Fruit fly (Drosophila melanogaster) whole organism, embryonic: ENCODE measurements around the gene CG9550.

Experiments used
- ATbp ChIP-seq: fragments of 200-800 bp; sonication (Bioruptor generic); optimal IDR thresholded peaks from 2 replicates; lab custom pipeline; 2017; ENCODE audit warnings: missing biosample characterization, mild to moderate bottlenecking, missing genetic modification characterization, missing genetic modification reagents
- Ada2b ChIP-seq: fragments of 200-800 bp; sonication (Bioruptor generic); IDR thresholded peaks from 2 replicates; pipeline ENCODE4 v1.3.6; 2022; ENCODE audit warnings: missing biosample characterization, missing genetic modification characterization
- Atf-2 ChIP-seq: fragments of 200-800 bp; sonication (Bioruptor generic); optimal IDR thresholded peaks from 2 replicates; lab custom pipeline; 2016; ENCODE audit warnings: missing biosample characterization, missing genetic modification characterization
- CG10209 ChIP-seq: fragments of 200-800 bp; sonication (Bioruptor generic); optimal IDR thresholded peaks from 3 replicates; lab custom pipeline; 2017; ENCODE audit warnings: missing biosample characterization, mild to moderate bottlenecking, missing genetic modification characterization, missing genetic modification reagents
- CG10366 ChIP-seq: fragments of 200-800 bp; sonication (Bioruptor generic); IDR thresholded peaks from 2 replicates; pipeline ENCODE4 v1.3.6; 2022; ENCODE audit warnings: missing biosample characterization, missing genetic modification characterization
- CG10959 ChIP-seq: fragments of 200-800 bp; sonication (Bioruptor generic); IDR thresholded peaks from 2 replicates; pipeline ENCODE4 v1.3.6; 2022; ENCODE audit warnings: missing biosample characterization, missing genetic modification characterization
- CG12236 ChIP-seq: fragments of 200-800 bp; sonication (Bioruptor generic); optimal IDR thresholded peaks from 2 replicates; lab custom pipeline; 2016; ENCODE audit warnings: missing biosample characterization, missing genetic modification characterization
- CG13287 ChIP-seq: fragments of 200-800 bp; sonication (Bioruptor generic); IDR thresholded peaks from 2 replicates; pipeline ENCODE4 v1.3.6; 2022; ENCODE audit warnings: missing biosample characterization, missing genetic modification characterization; ENCODE audit not compliant: partially characterized antibody
- CG14710 ChIP-seq: fragments of 200-800 bp; sonication (Bioruptor generic); optimal IDR thresholded peaks from 3 replicates; lab custom pipeline; 2019; ENCODE audit warnings: missing biosample characterization, mild to moderate bottlenecking, missing genetic modification characterization, moderate library complexity
- CG15269 ChIP-seq: fragments of 200-800 bp; sonication (Bioruptor generic); optimal IDR thresholded peaks from 2 replicates; lab custom pipeline; 2018; ENCODE audit warnings: missing biosample characterization, mild to moderate bottlenecking, missing genetic modification characterization, moderate library complexity
- CG16863 ChIP-seq: fragments of 200-800 bp; sonication (Bioruptor generic); optimal IDR thresholded peaks from 3 replicates; lab custom pipeline; 2016; ENCODE audit warnings: missing biosample characterization, missing genetic modification characterization
- CG31441 ChIP-seq: fragments of 200-800 bp; sonication (Bioruptor generic); IDR thresholded peaks from 2 replicates; pipeline ENCODE4 v1.3.6; 2022; ENCODE audit warnings: missing biosample characterization, missing genetic modification characterization
- CG32767 ChIP-seq: fragments of 200-800 bp; sonication (Bioruptor generic); IDR thresholded peaks from 2 replicates; pipeline ENCODE4 v1.3.6; 2022; ENCODE audit warnings: missing biosample characterization, missing genetic modification characterization
- CG33557 ChIP-seq: fragments of 200-800 bp; sonication (Bioruptor generic); optimal IDR thresholded peaks from 2 replicates; lab custom pipeline; 2019; ENCODE audit warnings: missing biosample characterization, mild to moderate bottlenecking, missing genetic modification characterization, moderate library complexity
- CG43689 ChIP-seq: fragments of 200-800 bp; sonication (Bioruptor generic); IDR thresholded peaks from 2 replicates; pipeline ENCODE4 v1.3.6; 2022; ENCODE audit warnings: missing biosample characterization, missing genetic modification characterization
- CG5953 ChIP-seq: fragments of 200-800 bp; sonication (Bioruptor generic); IDR thresholded peaks from 2 replicates; pipeline ENCODE4 v1.3.6; 2022; ENCODE audit warnings: missing biosample characterization, missing genetic modification characterization
- CG6813 ChIP-seq: fragments of 200-800 bp; sonication (Bioruptor generic); optimal IDR thresholded peaks from 2 replicates; lab custom pipeline; 2017; ENCODE audit warnings: missing biosample characterization, missing genetic modification characterization, mild to moderate bottlenecking, moderate library complexity, missing genetic modification reagents
- CG7987 ChIP-seq: fragments of 200-800 bp; sonication (Bioruptor generic); optimal IDR thresholded peaks from 2 replicates; lab custom pipeline; 2018; ENCODE audit warnings: missing biosample characterization, mild to moderate bottlenecking, missing genetic modification characterization, moderate library complexity
- CG8281 ChIP-seq: fragments of 200-800 bp; sonication (Bioruptor generic); optimal IDR thresholded peaks from 2 replicates; lab custom pipeline; 2018; ENCODE audit warnings: missing biosample characterization, mild to moderate bottlenecking, missing genetic modification characterization, moderate library complexity
- CG9797 ChIP-seq: fragments of 200-800 bp; sonication (Bioruptor generic); optimal IDR thresholded peaks from 3 replicates; lab custom pipeline; 2018; ENCODE audit warnings: missing biosample characterization, mild to moderate bottlenecking, missing genetic modification characterization
- D19B ChIP-seq: fragments of 200-800 bp; sonication (Bioruptor generic); optimal IDR thresholded peaks from 2 replicates; lab custom pipeline; 2017; ENCODE audit warnings: missing biosample characterization, mild to moderate bottlenecking, missing genetic modification characterization
- Dbx ChIP-seq: fragments of 200-800 bp; sonication (Bioruptor generic); IDR thresholded peaks from 3 replicates; pipeline ENCODE4 v1.3.6; 2022; ENCODE audit warnings: missing biosample characterization, missing genetic modification characterization
- Drgx ChIP-seq: fragments of 200-800 bp; sonication (Bioruptor generic); IDR thresholded peaks from 2 replicates; pipeline ENCODE4 v1.3.6; 2022; ENCODE audit warnings: missing biosample characterization, missing genetic modification characterization
- E2f1 ChIP-seq: fragments of 200-800 bp; sonication (Bioruptor generic); IDR thresholded peaks from 2 replicates; pipeline ENCODE4 v1.3.6; 2022; ENCODE audit warnings: missing biosample characterization, missing genetic modification characterization
- Ets65A ChIP-seq: fragments of 200-800 bp; sonication (Bioruptor generic); peaks from one replicate; lab custom pipeline; 2016; ENCODE audit warnings: missing biosample characterization, missing genetic modification characterization
- H2.0 ChIP-seq: fragments of 200-800 bp; sonication (Bioruptor generic); IDR thresholded peaks from 2 replicates; pipeline ENCODE4 v1.3.6; 2022; ENCODE audit warnings: missing biosample characterization, missing genetic modification characterization
- HLHmδ ChIP-seq: fragments of 200-800 bp; sonication (Bioruptor generic); optimal IDR thresholded peaks from 2 replicates; lab custom pipeline; 2018; ENCODE audit warnings: missing biosample characterization, mild to moderate bottlenecking, missing genetic modification characterization, moderate library complexity
- Mrtf ChIP-seq: fragments of 200-800 bp; sonication (Bioruptor generic); IDR thresholded peaks from 3 replicates; pipeline ENCODE4 v1.3.6; 2022; ENCODE audit warnings: missing biosample characterization, missing genetic modification characterization
- Nf-YA ChIP-seq: fragments of 200-800 bp; sonication (Bioruptor generic); IDR thresholded peaks from 2 replicates; pipeline ENCODE4 v1.3.6; 2022; ENCODE audit warnings: missing biosample characterization, missing genetic modification characterization
- Optix ChIP-seq: fragments of 200-800 bp; sonication (Bioruptor generic); IDR thresholded peaks from 3 replicates; pipeline ENCODE4 v1.3.6; 2022; ENCODE audit warnings: missing biosample characterization, missing genetic modification characterization
- Rfx ChIP-seq: fragments of 200-800 bp; sonication (Bioruptor generic); IDR thresholded peaks from 2 replicates; pipeline ENCODE4 v1.3.6; 2022; ENCODE audit warnings: missing biosample characterization, missing genetic modification characterization
- Side ChIP-seq: fragments of 200-800 bp; sonication (Bioruptor generic); optimal IDR thresholded peaks from 2 replicates; lab custom pipeline; 2016; ENCODE audit warnings: missing biosample characterization, missing genetic modification characterization
- Vsx1 ChIP-seq: fragments of 200-800 bp; sonication (Bioruptor generic); optimal IDR thresholded peaks from 2 replicates; lab custom pipeline; 2017; ENCODE audit warnings: missing biosample characterization, mild to moderate bottlenecking, missing genetic modification characterization, missing genetic modification reagents
- al ChIP-seq: fragments of 200-800 bp; sonication (Bioruptor generic); IDR thresholded peaks from 2 replicates; pipeline ENCODE4 v1.3.6; 2022; ENCODE audit warnings: missing biosample characterization, missing genetic modification characterization
- bigmax ChIP-seq: fragments of 200-800 bp; sonication (Bioruptor generic); optimal IDR thresholded peaks from 2 replicates; lab custom pipeline; 2018; ENCODE audit warnings: missing biosample characterization, mild to moderate bottlenecking, missing genetic modification characterization
- br ChIP-seq: fragments of >200 bp; optimal IDR thresholded peaks from 2 replicates; lab custom pipeline; 2017
- chif ChIP-seq, 2 experiments: fragments of 200-800 bp; sonication (Bioruptor generic); optimal IDR thresholded peaks; 3 replicates each; lab custom pipeline; 2016; ENCODE audit warnings: missing biosample characterization in 2 of 2, missing genetic modification characterization in 2 of 2
- da ChIP-seq: fragments of 200-800 bp; sonication (Bioruptor generic); optimal IDR thresholded peaks from 2 replicates; lab custom pipeline; 2016; ENCODE audit warnings: missing biosample characterization, missing genetic modification characterization
- disco-r ChIP-seq: fragments of 200-800 bp; sonication (Bioruptor generic); optimal IDR thresholded peaks from 2 replicates; lab custom pipeline; 2016; ENCODE audit warnings: missing biosample characterization, missing genetic modification characterization
- ems ChIP-seq: fragments of 200-800 bp; sonication (Bioruptor generic); optimal IDR thresholded peaks from 3 replicates; lab custom pipeline; 2016; ENCODE audit warnings: missing biosample characterization, missing genetic modification characterization
- gce ChIP-seq: fragments of 200-800 bp; sonication (Bioruptor generic); IDR thresholded peaks from 3 replicates; pipeline ENCODE4 v1.3.6; 2022; ENCODE audit warnings: missing biosample characterization, missing genetic modification characterization
- jing ChIP-seq: fragments of 200-800 bp; sonication (Bioruptor generic); optimal IDR thresholded peaks from 2 replicates; lab custom pipeline; 2018; ENCODE audit warnings: missing biosample characterization, mild to moderate bottlenecking, missing genetic modification characterization
- nau ChIP-seq: fragments of 200-800 bp; sonication (Bioruptor generic); optimal IDR thresholded peaks from 3 replicates; lab custom pipeline; 2017; ENCODE audit warnings: missing biosample characterization, mild to moderate bottlenecking, missing genetic modification characterization, missing genetic modification reagents
- pros ChIP-seq: fragments of 200-800 bp; sonication (Bioruptor generic); optimal IDR thresholded peaks from 3 replicates; lab custom pipeline; 2019; ENCODE audit warnings: missing biosample characterization, mild to moderate bottlenecking, missing genetic modification characterization, moderate library complexity
- pum ChIP-seq: fragments of 200-800 bp; sonication (Bioruptor generic); optimal IDR thresholded peaks from 2 replicates; lab custom pipeline; 2016; ENCODE audit warnings: missing biosample characterization, missing genetic modification characterization
- pzg ChIP-seq: fragments of 200-800 bp; sonication (Bioruptor generic); optimal IDR thresholded peaks from 3 replicates; lab custom pipeline; 2018; ENCODE audit warnings: missing biosample characterization, mild to moderate bottlenecking, missing genetic modification characterization, moderate library complexity
- row ChIP-seq: fragments of 200-800 bp; sonication (Bioruptor generic); IDR thresholded peaks from 3 replicates; pipeline ENCODE4 v1.3.6; 2022; ENCODE audit warnings: missing biosample characterization, missing genetic modification characterization
- shn ChIP-seq: fragments of 200-800 bp; sonication (Bioruptor generic); optimal IDR thresholded peaks from 3 replicates; lab custom pipeline; 2016; ENCODE audit warnings: missing biosample characterization, missing genetic modification characterization
- slp2 ChIP-seq: fragments of 200-800 bp; sonication (Bioruptor generic); optimal IDR thresholded peaks from 2 replicates; lab custom pipeline; 2016; ENCODE audit warnings: missing biosample characterization, missing genetic modification characterization
- stwl ChIP-seq: fragments of 200-800 bp; sonication (Bioruptor generic); optimal IDR thresholded peaks from 3 replicates; lab custom pipeline; 2018; ENCODE audit warnings: missing biosample characterization, mild to moderate bottlenecking, missing genetic modification characterization, moderate library complexity
- unpg ChIP-seq: fragments of 200-800 bp; sonication (Bioruptor generic); optimal IDR thresholded peaks from 3 replicates; lab custom pipeline; 2018; ENCODE audit warnings: missing biosample characterization, mild to moderate bottlenecking, missing genetic modification characterization, moderate library complexity
- vvl ChIP-seq: fragments of 200-800 bp; sonication (Bioruptor generic); IDR thresholded peaks from 2 replicates; pipeline ENCODE4 v1.3.6; 2022; ENCODE audit warnings: missing biosample characterization, missing genetic modification characterization
- wek ChIP-seq: fragments of 200-800 bp; sonication (Bioruptor generic); optimal IDR thresholded peaks from 3 replicates; lab custom pipeline; 2018; ENCODE audit warnings: missing biosample characterization, mild to moderate bottlenecking, missing genetic modification characterization, moderate library complexity

The CG9550 gene

DNA sequence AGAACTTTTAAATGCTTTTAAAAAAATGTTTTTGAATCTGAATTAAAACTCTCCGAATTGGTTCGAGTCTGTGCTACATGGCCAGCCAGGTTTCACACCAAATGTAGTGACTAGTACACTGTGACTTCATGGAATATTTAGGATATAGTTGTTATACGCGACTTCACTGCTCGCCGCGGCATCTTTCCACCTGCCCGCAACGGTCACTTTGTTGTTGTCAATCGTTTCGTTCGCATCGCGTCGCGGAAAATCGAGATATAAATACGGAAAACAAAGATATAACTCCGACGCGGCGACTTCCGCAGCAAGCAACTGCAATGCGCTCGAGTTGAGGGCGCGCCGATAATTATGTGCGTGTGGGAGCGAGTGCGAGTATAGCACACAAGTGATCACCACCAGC, 1.6 kb downstream of the CG9550 start, which contains the start of gene CG31637 (continued):
- TF ChIP-seq nau (GFP tag; lab: Kevin White, UChicago) = no peak
- peak; percentile 68 for TF ChIP-seq vvl (GFP tag; lab: Robert Waterston, UW)
- TF ChIP-seq pzg (GFP tag; lab: Kevin White, UChicago) = peak; percentile 94
- TF ChIP-seq CG10366 (GFP tag; lab: Robert Waterston, UW) = no peak
- peak; percentile 66 for TF ChIP-seq Dbx (GFP tag; lab: Robert Waterston, UW)
- TF ChIP-seq CG13287 (GFP tag; lab: Robert Waterston, UW) = peak; percentile 64
- TF ChIP-seq Mrtf (GFP tag; lab: Robert Waterston, UW) = no peak
- TF ChIP-seq CG9797 (GFP tag; lab: Kevin White, UChicago) = peak; percentile 92
- no peak for TF ChIP-seq CG32767
- TF ChIP-seq CG8281 = no peak
- no peak for TF ChIP-seq Drgx
- no peak for TF ChIP-seq slp2 (GFP tag; lab: Kevin White, UChicago)
- TF ChIP-seq pros = no peak
- no peak for TF ChIP-seq Vsx1 (GFP tag; lab: Kevin White, UChicago)
- no peak for TF ChIP-seq da (GFP tag; lab: Kevin White, UChicago)
- TF ChIP-seq ems (GFP tag; lab: Kevin White, UChicago) = no peak
- TF ChIP-seq CG15269 = peak; percentile 18
- no peak for TF ChIP-seq ATbp (GFP tag; lab: Kevin White, UChicago)
- TF ChIP-seq bigmax (GFP tag; lab: Kevin White, UChicago) = no peak
- no peak for TF ChIP-seq unpg (GFP tag; lab: Kevin White, UChicago)
- TF ChIP-seq CG5953 (GFP tag; lab: Robert Waterston, UW) = 0 out of 2 replicates have a peak, but pooled peaks have one; percentile 49
- peak; percentile 82 for TF ChIP-seq Ets65A (GFP tag; lab: Kevin White, UChicago)
- peak; percentile 12 for TF ChIP-seq CG7987 (GFP tag; lab: Kevin White, UChicago)
- no peak for TF ChIP-seq CG6813 (GFP tag; lab: Kevin White, UChicago)
- peak; percentile 57 for TF ChIP-seq stwl
- no peak for TF ChIP-seq Atf-2 (GFP tag; lab: Kevin White, UChicago)
- TF ChIP-seq CG14710 (tag; lab: Kevin White, UChicago) = peak; percentile 53
- peak; percentile 59; the same call in 1 of the 2 replicates for TF ChIP-seq CG31441 (GFP tag; lab: Robert Waterston, UW)
- TF ChIP-seq CG10959 (GFP tag; lab: Robert Waterston, UW) = no peak
- TF ChIP-seq CG12236 (GFP tag; lab: Kevin White, UChicago) = no peak
- no peak for TF ChIP-seq jing (GFP tag; lab: Kevin White, UChicago)
- peak; percentile 61 for TF ChIP-seq wek (GFP tag; lab: Kevin White, UChicago)
- no peak for TF ChIP-seq Optix (GFP tag; lab: Robert Waterston, UW)
- peak; percentile 39 for TF ChIP-seq HLHmδ (GFP tag; lab: Kevin White, UChicago)
- TF ChIP-seq al (GFP tag; lab: Robert Waterston, UW) = no peak
- TF ChIP-seq CG43689 = no peak
- TF ChIP-seq chif (GFP tag; optimal IDR thresholded peaks at IDR 0.05; lab: Kevin White, UChicago) = no peak
- no peak for TF ChIP-seq shn
- no peak for TF ChIP-seq Nf-YA (GFP tag; lab: Robert Waterston, UW)
- no peak for TF ChIP-seq br (lab: Kevin White, UChicago)
- peak; percentile 19 for TF ChIP-seq Side (GFP tag; lab: Kevin White, UChicago)
- peak; percentile 60 for TF ChIP-seq Rfx
- no peak for TF ChIP-seq H2.0 (GFP tag; lab: Robert Waterston, UW)
- no peak for TF ChIP-seq pum (GFP tag; lab: Kevin White, UChicago)
- TF ChIP-seq row (GFP tag; lab: Robert Waterston, UW) = peak; percentile 48; the same call in 2 of the 3 replicates
- no peak for TF ChIP-seq gce
- no peak for TF ChIP-seq D19B (GFP tag; lab: Kevin White, UChicago)
- no peak for TF ChIP-seq CG10209
- no peak for TF ChIP-seq CG33557
- no peak for TF ChIP-seq E2f1
- TF ChIP-seq disco-r (GFP tag; lab: Kevin White, UChicago) = no peak
- TF ChIP-seq Ada2b (GFP tag; lab: Robert Waterston, UW) = no peak
- no peak for TF ChIP-seq CG16863
